Fruit fly (Drosophila melanogaster) ovary, adult (tissue): Measurements from ENCODE around the gene CG46397.

ENCODE experiments used
- CG17801 ChIP-seq: fragments of 200-800 bp; optimal IDR thresholded peaks from 2 replicates; lab custom pipeline; 2019; ENCODE audit warnings: missing biosample characterization, mild to moderate bottlenecking, missing genetic modification characterization, moderate library complexity; ENCODE audit not compliant: partially characterized antibody

Gene CG46397

DNA sequence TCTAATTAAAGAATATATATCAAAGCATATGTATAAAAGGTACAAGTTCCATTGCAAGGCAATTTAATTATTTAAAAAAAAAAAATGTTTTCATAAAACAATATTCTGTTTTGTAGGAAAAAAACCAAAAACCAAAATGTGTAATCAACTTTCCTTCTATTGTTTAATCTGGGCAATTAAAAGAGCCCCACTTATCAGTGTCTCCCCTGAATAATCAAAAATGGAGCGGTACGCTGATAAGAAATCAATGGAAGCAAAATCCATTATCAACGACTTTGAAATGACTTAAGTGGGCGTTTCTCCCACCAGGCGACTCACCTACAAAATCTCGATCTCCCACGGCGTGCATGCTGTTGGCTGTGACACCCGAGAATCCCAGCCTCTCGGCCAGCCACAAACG lies 6.4 kb upstream of the CG46397 start:
- TF ChIP-seq CG17801 (GFP tag; lab: Kevin White, UChicago): no peak

DNA sequence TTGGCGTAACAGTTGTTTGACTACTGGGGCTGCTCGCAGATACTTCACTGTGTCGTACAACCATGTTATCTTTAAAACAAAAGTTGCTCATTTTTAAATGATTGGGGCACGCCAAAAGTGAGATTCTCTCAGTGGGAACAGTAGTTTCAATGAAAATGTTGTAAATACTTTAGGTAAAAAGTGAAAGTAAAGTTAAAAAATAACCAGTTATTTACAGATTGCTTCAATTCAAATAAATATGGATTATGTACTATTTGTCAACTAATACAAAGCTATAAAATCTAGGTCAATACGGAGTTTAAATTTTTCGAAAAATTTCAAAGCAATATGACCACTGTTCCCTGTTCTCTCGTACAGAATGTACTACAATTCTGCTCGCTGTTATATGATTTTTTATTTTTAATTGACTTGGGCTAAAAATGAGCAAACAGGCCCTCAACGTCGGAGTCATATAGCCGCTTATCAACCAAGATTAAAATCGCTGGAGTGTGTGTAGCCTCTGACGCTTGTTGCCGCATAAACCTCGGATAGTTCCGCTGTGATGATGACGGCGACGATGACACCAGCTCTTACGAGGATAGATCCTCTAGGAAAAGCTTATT lies 5.2 kb upstream of the CG46397 start, which contains the start of gene Argl:
TSS of gene Argl (minus strand) at position 370 of the 602 bp plus-strand sequence.
- TF ChIP-seq CG17801 (GFP tag; lab: Kevin White, UChicago): no peak

DNA sequence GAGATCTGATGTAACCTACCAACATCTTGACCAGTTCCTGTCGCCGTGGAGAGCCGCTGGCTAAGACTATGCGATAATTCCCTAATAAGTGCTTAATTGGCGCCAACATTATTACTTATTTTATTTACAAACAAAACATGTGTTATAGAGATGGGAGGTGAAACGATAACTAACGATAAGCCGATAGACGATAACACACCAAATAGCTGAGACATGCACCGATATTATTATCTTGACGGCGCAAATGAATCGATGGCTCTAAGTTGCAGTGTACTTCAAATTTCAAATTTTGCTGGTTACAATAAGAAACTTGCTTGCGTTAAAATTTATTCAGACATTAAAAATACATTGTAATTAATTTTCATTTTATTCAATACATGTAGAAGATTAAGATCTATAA lies 4.0 kb upstream of the CG46397 start, which contains the start of gene CG9515:
TSS of gene CG9515 (minus strand) at position 148 of the 400 bp plus-strand sequence.
- peak; percentile 38 for TF ChIP-seq CG17801 (GFP tag; lab: Kevin White, UChicago)

DNA sequence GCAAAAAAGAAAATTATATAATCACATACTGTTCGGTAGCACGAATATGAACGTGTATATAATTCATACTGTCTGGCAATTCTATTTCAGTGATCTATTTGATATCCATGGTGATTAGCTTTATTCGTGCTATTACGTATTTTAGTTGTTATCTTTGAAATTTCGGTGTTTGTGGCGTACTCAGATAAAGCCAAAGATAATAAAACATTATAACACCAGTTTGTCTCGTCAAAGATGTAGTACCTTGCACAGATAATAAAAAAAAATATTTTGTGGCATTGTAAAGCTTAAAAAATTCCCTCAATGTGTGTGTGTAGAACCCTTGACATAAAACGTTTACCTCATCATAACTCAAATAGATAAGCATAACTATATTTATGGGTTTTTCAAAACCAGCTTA lies 923 bp downstream of the CG46397 start:
- peak; percentile 28 for TF ChIP-seq CG17801 (GFP tag; lab: Kevin White, UChicago)

DNA sequence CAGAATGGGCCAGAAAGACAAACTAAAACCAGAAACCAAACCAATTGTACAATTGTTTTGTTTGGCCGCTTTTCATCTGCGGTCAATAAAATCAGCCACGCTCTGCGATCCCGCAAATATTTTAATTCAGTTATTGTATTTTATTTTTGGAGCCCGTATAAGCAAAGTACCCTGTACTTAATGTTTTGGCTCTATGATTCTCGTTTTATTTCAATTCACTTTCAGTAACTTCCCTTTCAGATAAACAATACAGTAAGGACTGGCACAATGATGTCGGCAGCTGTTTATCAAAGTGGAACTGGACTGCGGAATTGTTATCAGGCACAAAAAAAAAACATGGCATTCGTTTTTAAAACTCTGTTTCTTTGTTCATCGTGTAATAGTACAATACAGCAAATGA lies 1.6 kb downstream of the CG46397 start:
- TF ChIP-seq CG17801 (GFP tag; lab: Kevin White, UChicago): no peak

DNA sequence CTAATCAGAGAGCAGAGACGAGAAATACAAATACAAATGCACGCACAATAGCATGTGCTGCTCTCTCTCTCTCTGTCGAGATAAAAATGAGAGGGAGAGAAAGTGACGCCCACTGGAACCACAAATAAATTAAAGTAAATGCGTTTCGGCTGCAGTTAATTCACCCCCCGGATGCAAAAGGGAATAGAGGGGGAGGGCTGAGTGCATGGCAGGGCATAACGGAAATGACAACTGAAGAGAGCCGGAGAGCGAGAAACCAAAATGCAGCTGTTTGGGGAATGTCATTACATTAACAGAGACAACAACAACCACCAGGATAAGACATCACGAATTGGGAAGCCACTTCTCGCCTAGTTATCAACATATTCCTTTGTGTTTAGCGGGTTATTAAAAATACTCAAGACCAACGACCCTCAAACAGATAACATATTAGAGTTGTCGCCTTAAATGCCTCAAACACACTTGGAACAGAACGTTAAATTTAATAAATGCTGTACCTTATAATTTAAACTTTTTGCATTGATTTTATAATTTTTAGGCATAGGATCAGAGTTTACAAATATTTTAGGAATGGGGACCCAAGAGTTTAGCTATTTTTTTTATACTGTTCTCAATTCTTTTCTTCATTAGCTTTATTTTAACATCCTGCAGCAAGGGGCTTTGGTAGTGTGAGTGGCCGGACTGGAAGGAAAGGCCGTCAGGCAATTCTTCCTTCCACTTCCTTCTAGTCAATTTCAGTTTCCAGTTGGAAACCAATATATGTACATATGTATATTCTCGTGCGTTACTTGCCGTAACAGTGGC lies 3.1 kb downstream of the CG46397 start:
- no peak for TF ChIP-seq CG17801 (GFP tag; lab: Kevin White, UChicago)

DNA sequence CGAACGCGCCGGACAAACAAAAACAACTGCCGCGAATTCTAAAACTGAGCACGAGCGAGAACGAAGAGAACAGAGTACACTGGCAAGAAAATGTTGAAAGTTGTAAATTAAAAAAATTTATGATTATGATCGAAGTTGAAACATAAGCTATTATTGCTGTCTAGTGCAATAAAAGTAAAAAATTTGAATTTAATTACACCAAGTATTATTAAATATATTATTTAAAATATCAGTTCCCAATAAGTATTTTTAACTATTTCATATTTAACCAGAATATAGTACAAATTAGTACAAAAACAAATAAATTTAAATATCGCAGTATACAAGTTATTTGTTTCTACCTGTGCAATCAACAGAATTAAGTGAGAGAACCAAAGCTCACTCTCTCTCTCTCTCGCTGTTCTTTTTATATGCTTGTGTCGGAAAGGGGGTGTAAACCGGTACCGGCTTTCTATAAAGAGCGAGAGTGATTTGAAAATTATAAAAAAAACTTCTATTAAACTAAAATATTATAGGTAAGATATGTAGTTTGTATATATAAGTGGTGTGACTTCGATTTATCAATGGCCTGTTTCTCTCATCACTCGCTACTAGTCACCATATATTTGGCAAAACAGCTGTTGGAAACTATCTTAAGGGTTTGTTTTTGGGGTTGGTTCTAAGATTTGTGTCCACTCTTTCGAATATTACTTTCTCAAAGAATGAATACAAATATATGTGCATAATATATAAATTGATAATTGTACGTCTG lies 4.3 kb downstream of the CG46397 start, which contains the start of gene C1GalTA:
TSS of gene C1GalTA (minus strand) at position 33 of the 751 bp plus-strand sequence.
- TF ChIP-seq CG17801 (GFP tag; lab: Kevin White, UChicago): peak; percentile 99

DNA sequence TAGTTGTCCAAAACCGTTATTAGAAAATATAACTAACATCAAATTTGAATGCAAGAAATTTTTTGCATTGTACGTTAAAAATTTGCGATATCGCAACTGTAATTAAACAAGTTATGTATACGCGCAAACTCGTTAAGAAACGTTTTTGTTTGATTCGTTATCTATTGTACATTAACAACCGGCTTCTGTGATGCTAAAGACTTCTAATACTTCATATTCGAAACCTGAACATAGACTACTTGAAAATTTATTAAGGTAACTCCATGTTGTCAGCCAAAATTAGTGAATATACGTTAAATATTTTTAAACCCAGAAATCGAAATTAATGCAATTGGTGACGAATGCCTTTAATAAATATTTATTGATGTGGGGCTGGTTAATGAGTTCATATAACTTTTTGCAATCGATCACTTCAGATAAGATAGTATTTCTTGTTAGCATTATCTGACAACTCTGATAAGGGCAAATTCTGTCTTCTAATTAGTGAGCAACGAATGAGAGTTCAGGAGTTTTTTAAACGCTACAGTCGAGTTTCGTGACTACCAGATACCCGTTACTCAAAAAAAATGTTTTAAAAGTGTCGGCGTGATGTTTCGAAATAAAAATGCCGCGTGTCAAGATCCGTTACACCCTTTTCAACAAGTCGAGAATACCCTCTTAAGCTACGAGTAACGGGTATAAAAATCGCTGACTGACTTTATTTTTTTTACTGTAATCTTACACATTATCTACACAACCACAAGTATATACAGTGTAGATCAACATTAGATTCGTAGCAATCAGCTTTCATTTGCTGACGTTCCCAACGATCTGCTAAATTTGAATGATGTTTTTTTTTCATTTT lies 5.3 kb downstream of the CG46397 start:
- no peak for TF ChIP-seq CG17801 (GFP tag; lab: Kevin White, UChicago)

DNA sequence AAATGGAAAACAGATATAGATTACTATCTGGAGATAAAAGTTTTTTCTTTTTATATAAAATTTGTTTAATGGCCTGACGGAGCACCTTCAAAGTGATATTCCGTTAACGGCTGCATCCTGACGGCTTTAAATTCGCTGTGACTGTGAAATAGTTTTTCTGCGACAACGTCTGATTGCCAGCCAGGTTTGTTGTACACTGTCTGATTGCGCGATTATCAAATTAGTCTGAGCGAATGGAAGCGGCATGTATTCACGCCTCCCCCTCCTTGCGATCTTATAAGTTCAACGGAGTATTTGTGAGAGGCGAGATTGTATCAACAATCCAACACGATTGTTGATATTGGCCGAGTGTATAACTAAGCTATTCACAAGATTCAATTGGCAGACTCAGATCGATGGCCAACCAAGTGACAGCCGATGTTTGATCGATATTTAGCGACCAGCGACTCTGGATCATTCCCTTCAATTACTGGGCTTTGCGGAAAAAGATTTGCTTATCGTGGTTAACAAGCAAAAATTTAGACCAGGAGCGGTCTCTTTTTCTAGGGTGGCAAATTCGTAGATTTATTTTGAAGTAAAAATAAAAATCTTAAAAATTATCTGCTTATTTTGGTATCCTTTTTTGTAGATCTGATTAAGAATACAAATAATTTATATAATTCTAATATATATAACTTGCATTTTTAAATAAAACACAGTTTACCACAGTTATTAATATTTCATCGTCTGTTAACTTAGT lies 8.7 kb downstream of the CG46397 start:
- TF ChIP-seq CG17801 (GFP tag; lab: Kevin White, UChicago): no peak

DNA sequence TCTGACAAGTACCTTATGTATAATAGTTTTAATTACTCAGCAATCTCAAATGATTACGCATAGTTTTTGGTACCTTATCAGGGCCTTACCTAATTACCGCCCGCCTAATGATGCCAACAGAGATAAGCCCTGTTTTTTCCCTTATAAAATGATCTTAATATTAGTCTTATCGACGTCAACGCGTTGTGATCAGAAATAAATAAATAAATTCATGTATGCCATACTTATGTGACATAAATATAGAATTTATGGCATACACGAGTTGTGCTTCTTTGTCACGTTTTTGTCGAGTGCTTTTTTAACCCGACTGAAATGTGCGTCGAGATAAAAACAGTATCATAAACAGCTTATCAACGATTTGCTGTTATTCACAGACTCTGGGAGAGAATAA lies 9.3 kb downstream of the CG46397 start:
- no peak for TF ChIP-seq CG17801 (GFP tag; lab: Kevin White, UChicago)

DNA sequence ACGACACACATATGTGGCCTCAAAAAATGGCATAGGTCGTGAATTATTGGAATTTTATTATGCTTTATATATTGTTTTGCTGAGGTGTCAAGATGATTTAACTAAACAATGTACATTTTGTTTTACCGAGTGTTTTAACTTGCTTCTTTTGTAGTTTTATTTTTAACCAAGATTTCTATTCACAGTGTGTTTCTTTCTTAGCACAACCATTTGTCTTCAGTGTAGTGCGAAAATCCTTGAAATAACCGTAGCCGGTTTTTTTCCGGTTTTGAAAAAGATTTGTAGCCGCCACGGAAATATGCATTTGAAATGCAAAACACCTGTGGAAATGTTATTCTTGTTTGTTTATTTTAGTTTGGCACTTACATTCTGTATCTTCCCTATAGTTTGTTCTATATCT lies 10.1 kb downstream of the CG46397 start:
- TF ChIP-seq CG17801 (GFP tag; lab: Kevin White, UChicago): no peak

DNA sequence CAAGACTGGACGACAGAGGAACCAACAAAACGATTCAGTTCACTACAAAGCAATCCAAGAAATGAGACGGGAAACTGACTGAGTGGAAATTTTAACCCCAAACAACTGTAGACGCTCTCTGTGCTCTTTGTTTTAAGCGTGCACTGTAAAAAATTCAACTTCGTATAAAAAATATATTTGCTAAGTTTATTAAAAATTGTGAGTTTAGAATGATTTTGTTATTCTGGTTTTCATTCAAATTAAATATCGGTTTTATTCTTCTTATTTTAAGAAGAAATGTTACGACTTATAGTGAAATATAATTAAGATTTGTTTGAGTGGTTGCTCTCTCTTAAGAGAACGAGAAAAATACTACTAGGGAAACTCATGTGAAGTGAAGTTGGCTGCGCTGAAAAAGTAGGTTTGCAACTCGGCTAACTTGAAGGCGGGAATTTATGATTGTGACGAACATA lies 11.0 kb downstream of the CG46397 start:
- peak; percentile 84 for TF ChIP-seq CG17801 (GFP tag; lab: Kevin White, UChicago)

DNA sequence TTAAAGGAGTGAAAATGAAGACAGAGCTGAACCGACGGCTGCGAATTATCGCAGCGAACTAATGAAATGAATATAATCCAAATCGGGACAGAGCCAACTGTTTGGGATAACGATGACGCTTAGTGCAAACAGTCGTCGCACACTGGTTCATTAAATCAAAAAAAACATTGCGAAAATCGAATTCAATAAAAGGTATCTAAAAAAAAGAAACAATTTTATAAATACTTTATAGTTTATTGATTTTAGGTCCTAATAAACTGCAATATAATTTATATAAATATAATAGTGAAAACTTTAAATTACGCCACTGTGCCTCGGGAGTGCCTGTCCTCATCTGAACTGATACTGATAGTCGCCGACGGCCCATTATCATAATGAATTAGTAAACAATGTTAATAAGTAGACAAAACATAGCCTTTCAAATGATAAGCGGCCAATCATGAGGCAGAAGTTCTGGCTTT lies 12.0 kb downstream of the CG46397 start, which contains the start of gene CG31886:
TSS of gene CG31886 (minus strand) at position 51 of the 461 bp plus-strand sequence.
- no peak for TF ChIP-seq CG17801 (GFP tag; lab: Kevin White, UChicago)
